Worm (Caenorhabditis elegans) whole organism, late embryonic: Measurements from ENCODE around the gene Y82E9BR.20.

Experiments
- ets-4 ChIP-seq: sonication (generic microtip); optimal IDR thresholded peaks from 2 replicates; lab custom pipeline; 2016; ENCODE audit warnings: missing genetic modification characterization, missing compliant biosample characterization
- unc-55 ChIP-seq: sonication (generic microtip); optimal IDR thresholded peaks from 2 replicates; lab custom pipeline; 2017; ENCODE audit warnings: missing biosample characterization, missing genetic modification reagents, missing genetic modification characterization
- unc-86 ChIP-seq: sonication (generic microtip); optimal IDR thresholded peaks from 2 replicates; lab custom pipeline; 2016; ENCODE audit warnings: missing genetic modification characterization, missing compliant biosample characterization

- no peak for TF ChIP-seq unc-86 (tag; lab: Kevin White, UChicago)
- no peak for TF ChIP-seq unc-55 (GFP tag; lab: Kevin White, UChicago)
- no peak for TF ChIP-seq ets-4
Measured at ce11 chrIII:1355320-1355719, 18.9 kb upstream of the Y82E9BR.20 start, which contains the start of gene Y82E9BL.1.
